Fruit fly (Drosophila melanogaster) whole organism, embryonic: ENCODE data around the gene sad.
A peak's percentile ranks its signal among the peaks of the same experiment; 100 is the strongest.

ENCODE experiments used
- ATbp ChIP-seq: fragments of 200-800 bp; sonication (Bioruptor generic); optimal IDR thresholded peaks from 2 replicates; lab custom pipeline; 2017; ENCODE audit warnings: missing biosample characterization, mild to moderate bottlenecking, missing genetic modification characterization, missing genetic modification reagents
- Ada2b ChIP-seq: fragments of 200-800 bp; sonication (Bioruptor generic); IDR thresholded peaks from 2 replicates; pipeline ENCODE4 v1.3.6; 2022; ENCODE audit warnings: missing biosample characterization, missing genetic modification characterization
- Adf1 ChIP-seq: fragments of 200-800 bp; sonication (Bioruptor generic); IDR thresholded peaks from 2 replicates; pipeline ENCODE4 v1.3.6; 2022; ENCODE audit warnings: missing biosample characterization, missing genetic modification characterization
- Asciz ChIP-seq: fragments of 200-800 bp; sonication (Bioruptor generic); optimal IDR thresholded peaks from 2 replicates; lab custom pipeline; 2017; ENCODE audit warnings: missing biosample characterization, mild to moderate bottlenecking, missing genetic modification characterization, missing genetic modification reagents
- Bgb ChIP-seq: fragments of 200-800 bp; sonication (Bioruptor generic); IDR thresholded peaks from 2 replicates; pipeline ENCODE4 v1.3.6; 2022; ENCODE audit warnings: missing biosample characterization, missing genetic modification characterization; ENCODE audit not compliant: partially characterized antibody
- CG10543 ChIP-seq: fragments of 200-800 bp; sonication (Bioruptor generic); optimal IDR thresholded peaks from 3 replicates; lab custom pipeline; 2017; ENCODE audit warnings: missing biosample characterization, mild to moderate bottlenecking, missing genetic modification characterization, moderate library complexity
- CG12071 ChIP-seq: fragments of 200-800 bp; sonication (Bioruptor generic); optimal IDR thresholded peaks from 3 replicates; lab custom pipeline; 2018; ENCODE audit warnings: missing biosample characterization, mild to moderate bottlenecking, missing genetic modification characterization
- CG14710 ChIP-seq: fragments of 200-800 bp; sonication (Bioruptor generic); optimal IDR thresholded peaks from 3 replicates; lab custom pipeline; 2019; ENCODE audit warnings: missing biosample characterization, mild to moderate bottlenecking, missing genetic modification characterization, moderate library complexity
- CG15514 ChIP-seq: fragments of 200-800 bp; sonication (Bioruptor generic); optimal IDR thresholded peaks from 3 replicates; lab custom pipeline; 2017; ENCODE audit warnings: missing biosample characterization, missing genetic modification characterization, mild to moderate bottlenecking, moderate library complexity, missing genetic modification reagents
- CG18011 ChIP-seq: fragments of 200-800 bp; sonication (Bioruptor generic); optimal IDR thresholded peaks from 2 replicates; lab custom pipeline; 2017; ENCODE audit warnings: missing biosample characterization, missing genetic modification characterization, mild to moderate bottlenecking, moderate library complexity, missing genotype
- CG18262 ChIP-seq: fragments of 200-800 bp; optimal IDR thresholded peaks from 3 replicates; lab custom pipeline; 2019; ENCODE audit warnings: missing biosample characterization, mild to moderate bottlenecking, missing genetic modification characterization, moderate library complexity
- CG31224 ChIP-seq: fragments of 200-800 bp; sonication (Bioruptor generic); IDR thresholded peaks from 2 replicates; pipeline ENCODE4 v1.3.6; 2022; ENCODE audit warnings: missing biosample characterization, missing genetic modification characterization
- CG31388 ChIP-seq: fragments of 200-800 bp; sonication (Bioruptor generic); optimal IDR thresholded peaks from 2 replicates; lab custom pipeline; 2016; ENCODE audit warnings: missing biosample characterization, missing genetic modification characterization
- CG3163 ChIP-seq: fragments of 200-800 bp; sonication (Bioruptor generic); optimal IDR thresholded peaks from 3 replicates; lab custom pipeline; 2016; ENCODE audit warnings: missing biosample characterization, missing genetic modification characterization
- CG42726 ChIP-seq: fragments of 200-800 bp; sonication (Bioruptor generic); IDR thresholded peaks from 2 replicates; pipeline ENCODE4 v1.3.6; 2022; ENCODE audit warnings: missing biosample characterization, missing genetic modification characterization; ENCODE audit not compliant: partially characterized antibody
- CG4730 ChIP-seq: fragments of 200-800 bp; sonication (Bioruptor generic); IDR thresholded peaks from 2 replicates; pipeline ENCODE4 v1.3.6; 2022; ENCODE audit warnings: missing biosample characterization, missing genetic modification characterization
- CG5180 ChIP-seq: fragments of 200-800 bp; sonication (Bioruptor generic); optimal IDR thresholded peaks from 3 replicates; lab custom pipeline; 2017; ENCODE audit warnings: missing biosample characterization, missing genetic modification characterization, mild to moderate bottlenecking, moderate library complexity, missing genetic modification reagents
- CG5953 ChIP-seq: fragments of 200-800 bp; sonication (Bioruptor generic); IDR thresholded peaks from 2 replicates; pipeline ENCODE4 v1.3.6; 2022; ENCODE audit warnings: missing biosample characterization, missing genetic modification characterization
- CG8290 ChIP-seq, 3 experiments: fragments of 200-800 bp; sonication (Bioruptor generic); optimal IDR thresholded peaks; 2 replicates each; lab custom pipeline; 2016 to 2019; ENCODE audit warnings: missing biosample characterization in 3 of 3, missing genetic modification characterization in 3 of 3, mild to moderate bottlenecking in 2 of 3, moderate library complexity in 1 of 3
- CG8359 ChIP-seq: fragments of 200-800 bp; sonication (Bioruptor generic); optimal IDR thresholded peaks from 2 replicates; lab custom pipeline; 2017; ENCODE audit warnings: missing biosample characterization, mild to moderate bottlenecking, missing genetic modification characterization, borderline replicate concordance
- CHES-1-like ChIP-seq: fragments of 200-800 bp; sonication (Bioruptor generic); optimal IDR thresholded peaks from 2 replicates; lab custom pipeline; 2016; ENCODE audit warnings: missing biosample characterization, missing genetic modification characterization
- CTCF ChIP-seq: fragments of 200-800 bp; sonication (Bioruptor generic); optimal IDR thresholded peaks from 2 replicates; lab custom pipeline; 2017; ENCODE audit warnings: missing biosample characterization, mild to moderate bottlenecking, missing genetic modification characterization, moderate library complexity
- Drgx ChIP-seq: fragments of 200-800 bp; sonication (Bioruptor generic); IDR thresholded peaks from 2 replicates; pipeline ENCODE4 v1.3.6; 2022; ENCODE audit warnings: missing biosample characterization, missing genetic modification characterization
- HLHmδ ChIP-seq: fragments of 200-800 bp; sonication (Bioruptor generic); optimal IDR thresholded peaks from 2 replicates; lab custom pipeline; 2018; ENCODE audit warnings: missing biosample characterization, mild to moderate bottlenecking, missing genetic modification characterization, moderate library complexity
- Hr51 ChIP-seq, 2 experiments: fragments of 200-800 bp; sonication (Bioruptor generic); optimal IDR thresholded peaks; 2 replicates in 1 of 2; 3 replicates in 1 of 2; lab custom pipeline; 2016 to 2018; ENCODE audit warnings: missing biosample characterization in 2 of 2, missing genetic modification characterization in 2 of 2, mild to moderate bottlenecking in 1 of 2, moderate library complexity in 1 of 2
- MTF-1 ChIP-seq: fragments of 200-800 bp; sonication (Bioruptor generic); optimal IDR thresholded peaks from 2 replicates; lab custom pipeline; 2018; ENCODE audit warnings: missing biosample characterization, mild to moderate bottlenecking, missing genetic modification characterization, borderline replicate concordance
- bsh ChIP-seq, 2 experiments: fragments of 200-800 bp; sonication (Bioruptor generic); optimal IDR thresholded peaks; 2 replicates each; lab custom pipeline; 2017 to 2018; ENCODE audit warnings: mild to moderate bottlenecking in 2 of 2, missing biosample characterization in 2 of 2, missing genetic modification characterization in 2 of 2, moderate library complexity in 1 of 2
- btn ChIP-seq: fragments of 200-800 bp; sonication (Bioruptor generic); optimal IDR thresholded peaks from 2 replicates; lab custom pipeline; 2016; ENCODE audit warnings: missing biosample characterization, missing genetic modification characterization
- cg ChIP-seq: fragments of 200-800 bp; sonication (Bioruptor generic); optimal IDR thresholded peaks from 3 replicates; lab custom pipeline; 2019; ENCODE audit warnings: missing biosample characterization, mild to moderate bottlenecking, missing genetic modification characterization, moderate library complexity
- chinmo ChIP-seq: fragments of 200-800 bp; sonication (Bioruptor generic); IDR thresholded peaks from 4 replicates; pipeline ENCODE4 v1.3.6; 2022; ENCODE audit warnings: missing biosample characterization, missing genetic modification characterization; ENCODE audit not compliant: partially characterized antibody
- crol ChIP-seq: fragments of 200-800 bp; sonication (Bioruptor generic); IDR thresholded peaks from 2 replicates; pipeline ENCODE4 v1.3.6; 2022; ENCODE audit warnings: missing biosample characterization, missing genetic modification characterization
- dm ChIP-seq: fragments of 200-800 bp; sonication (Bioruptor generic); optimal IDR thresholded peaks from 3 replicates; lab custom pipeline; 2016; ENCODE audit warnings: missing biosample characterization, missing genetic modification characterization
- lbe ChIP-seq: fragments of 200-800 bp; sonication (Bioruptor generic); optimal IDR thresholded peaks from 2 replicates; lab custom pipeline; 2016; ENCODE audit warnings: missing biosample characterization, mild to moderate bottlenecking, missing genetic modification characterization
- mld ChIP-seq: fragments of 200-800 bp; sonication (Bioruptor generic); IDR thresholded peaks from 3 replicates; pipeline ENCODE4 v1.3.6; 2022; ENCODE audit warnings: missing biosample characterization, missing genetic modification characterization; ENCODE audit not compliant: partially characterized antibody
- nom ChIP-seq: fragments of 200-800 bp; sonication (Bioruptor generic); optimal IDR thresholded peaks from 2 replicates; lab custom pipeline; 2017; ENCODE audit warnings: missing biosample characterization, missing genetic modification characterization, mild to moderate bottlenecking, moderate library complexity, missing genetic modification reagents
- pita ChIP-seq: fragments of 200-800 bp; sonication (Bioruptor generic); optimal IDR thresholded peaks from 2 replicates; lab custom pipeline; 2017; ENCODE audit warnings: missing biosample characterization, mild to moderate bottlenecking, missing genetic modification characterization
- rib ChIP-seq: fragments of 200-800 bp; sonication (Bioruptor generic); IDR thresholded peaks from 2 replicates; pipeline ENCODE4 v1.3.6; 2022; ENCODE audit warnings: missing biosample characterization, missing genetic modification characterization
- sd ChIP-seq: fragments of 200-800 bp; sonication (Bioruptor generic); optimal IDR thresholded peaks from 3 replicates; lab custom pipeline; 2018; ENCODE audit warnings: missing biosample characterization, mild to moderate bottlenecking, missing genetic modification characterization, moderate library complexity
- sens ChIP-seq: fragments of 200-800 bp; sonication (Bioruptor generic); peaks from one replicate; lab custom pipeline; 2016; ENCODE audit warnings: missing biosample characterization, missing genetic modification characterization
- sqz ChIP-seq: fragments of 200-800 bp; sonication (Bioruptor generic); optimal IDR thresholded peaks from 3 replicates; lab custom pipeline; 2018; ENCODE audit warnings: missing biosample characterization, mild to moderate bottlenecking, missing genetic modification characterization
- sr ChIP-seq: fragments of 200-800 bp; sonication (Bioruptor generic); IDR thresholded peaks from 3 replicates; pipeline ENCODE4 v1.3.6; 2022; ENCODE audit warnings: missing biosample characterization, missing genetic modification characterization
- tgo ChIP-seq: fragments of 200-800 bp; sonication (Bioruptor generic); IDR thresholded peaks from 3 replicates; pipeline ENCODE4 v1.3.6; 2022; ENCODE audit warnings: missing biosample characterization, missing genetic modification characterization
- vvl ChIP-seq: fragments of 200-800 bp; sonication (Bioruptor generic); IDR thresholded peaks from 2 replicates; pipeline ENCODE4 v1.3.6; 2022; ENCODE audit warnings: missing biosample characterization, missing genetic modification characterization

The sad gene

dm6 chr3R:11859534-11860254 is 17.3 kb upstream of the sad start:
- TF ChIP-seq CG18011 (GFP tag; lab: Kevin White, UChicago) (no peak), sqz (GFP tag; lab: Kevin White, UChicago) (no peak), bsh (GFP tag; optimal IDR thresholded peaks at IDR 0.05; lab: Kevin White, UChicago) (peak in 1 of 2 experiments; percentile 41), nom (GFP tag; lab: Kevin White, UChicago) (peak; percentile 63)

- peak in 1 of 2 experiments; percentile 39 for TF ChIP-seq bsh (GFP tag; optimal IDR thresholded peaks at IDR 0.05; lab: Kevin White, UChicago)
- TF ChIP-seq nom (GFP tag; lab: Kevin White, UChicago) = peak; percentile 88
- TF ChIP-seq rib = no peak
- peak; percentile 10 for TF ChIP-seq CG5180 (GFP tag; lab: Kevin White, UChicago)
- peak; percentile 32; the same call in 1 of the 2 replicates for TF ChIP-seq Drgx (GFP tag; lab: Robert Waterston, UW)
- TF ChIP-seq Asciz = no peak
Measured at dm6 chr3R:11865132-11865531, 11.9 kb upstream of the sad start.

- no peak for TF ChIP-seq MTF-1 (GFP tag; lab: Kevin White, UChicago)
- TF ChIP-seq CG15514 (GFP tag; lab: Kevin White, UChicago) = no peak
- no peak for TF ChIP-seq Ada2b (GFP tag; lab: Robert Waterston, UW)
- peak; percentile 17; the same call in 1 of the 2 replicates for TF ChIP-seq vvl (GFP tag; lab: Robert Waterston, UW)
- TF ChIP-seq CG5953 (GFP tag; lab: Robert Waterston, UW) = no peak
- no peak for TF ChIP-seq CG31224
- 0 out of 4 replicates have a peak, but pooled peaks have one; percentile 53 for TF ChIP-seq chinmo (GFP tag; lab: Robert Waterston, UW)
- TF ChIP-seq HLHmδ (GFP tag; lab: Kevin White, UChicago) = no peak
- TF ChIP-seq lbe (GFP tag; lab: Kevin White, UChicago) = peak; percentile 28
- peak; percentile 58 for TF ChIP-seq cg (GFP tag; lab: Kevin White, UChicago)
- TF ChIP-seq CG4730 (GFP tag; lab: Robert Waterston, UW) = no peak
- peak; percentile 77 for TF ChIP-seq sr (GFP tag; lab: Robert Waterston, UW)
- no peak for TF ChIP-seq tgo
- peak; percentile 95 for TF ChIP-seq Adf1
- no peak for TF ChIP-seq CG14710 (tag; lab: Kevin White, UChicago)
- TF ChIP-seq Hr51 (GFP tag; optimal IDR thresholded peaks at IDR 0.05; lab: Kevin White, UChicago) = no peak
- no peak for TF ChIP-seq CHES-1-like (GFP tag; lab: Kevin White, UChicago)
- TF ChIP-seq crol (GFP tag; lab: Robert Waterston, UW) = peak; percentile 20; the same call in 1 of the 2 replicates
- TF ChIP-seq CG5180 (GFP tag; lab: Kevin White, UChicago) = peak; percentile 72
- TF ChIP-seq ATbp (GFP tag; lab: Kevin White, UChicago) = no peak
Measured at dm6 chr3R:11868562-11868961, 8.5 kb upstream of the sad start.

dm6 chr3R:11869169-11869568 is 7.9 kb upstream of the sad start, which contains the start of gene CG6959:
Gene CG6959 (minus strand): TSS chr3R:11869460.
- peak; percentile 13 for TF ChIP-seq CG3163 (GFP tag; lab: Kevin White, UChicago)
- peak; percentile 11 for TF ChIP-seq CG12071 (GFP tag; lab: Kevin White, UChicago)
- 0 out of 2 replicates have a peak, but pooled peaks have one; percentile 37 for TF ChIP-seq crol (GFP tag; lab: Robert Waterston, UW)
- peak; percentile 53; the same call in 1 of the 3 replicates for TF ChIP-seq mld (GFP tag; lab: Robert Waterston, UW)
- TF ChIP-seq sens (GFP tag; lab: Kevin White, UChicago) = peak; percentile 78
- no peak for TF ChIP-seq CTCF (GFP tag; lab: Kevin White, UChicago)
- peak; percentile 25 for TF ChIP-seq CG8359 (GFP tag; lab: Kevin White, UChicago)
- no peak for TF ChIP-seq CG8290 (GFP tag; optimal IDR thresholded peaks at IDR 0.05; lab: Kevin White, UChicago)
- peak in 1 of 2 experiments; percentile 46 for TF ChIP-seq CG8290 (tag; optimal IDR thresholded peaks at IDR 0.05; lab: Kevin White, UChicago)
- TF ChIP-seq CG18262 (tag; lab: Kevin White, UChicago) = no peak
- no peak for TF ChIP-seq pita
- TF ChIP-seq CG42726 (GFP tag; lab: Robert Waterston, UW) = peak; percentile 50; the same call in 1 of the 2 replicates
- peak; percentile 31 for TF ChIP-seq CG10543 (GFP tag; lab: Kevin White, UChicago)
- peak; percentile 40 for TF ChIP-seq dm (GFP tag; lab: Kevin White, UChicago)
- no peak for TF ChIP-seq CG31388
- TF ChIP-seq Adf1 = peak; percentile 98
- TF ChIP-seq Bgb = peak; percentile 60
- TF ChIP-seq sd (tag; lab: Kevin White, UChicago) = no peak
- TF ChIP-seq btn (GFP tag; lab: Kevin White, UChicago) = peak; percentile 11
